Fruit fly (Drosophila melanogaster): ENCODE results near the gene trh.
A peak's percentile ranks its signal among the peaks of the same experiment; 100 is the strongest.

trh gene

DNA sequence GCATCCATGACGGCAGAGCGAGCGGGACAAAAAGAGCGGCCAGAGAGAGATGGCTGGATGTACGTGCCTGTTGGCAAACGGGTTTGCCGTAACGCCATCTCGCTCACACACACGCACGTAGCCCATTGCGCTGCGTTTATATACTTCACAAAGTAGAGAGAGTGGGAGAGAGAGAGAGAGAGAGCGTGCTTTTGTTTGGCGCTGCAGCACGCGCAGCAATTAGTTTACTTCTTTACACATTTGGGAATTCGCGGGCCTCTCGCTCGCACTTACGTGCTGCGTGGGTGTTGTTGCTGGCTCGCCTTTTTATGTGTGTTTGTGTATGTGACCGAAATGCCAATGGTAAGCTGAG lies 14.4 kb downstream of the trh start (continued):
- TF ChIP-seq schlank (tag; optimal IDR thresholded peaks at IDR 0.05) (no peak), her (GFP tag; optimal IDR thresholded peaks at IDR 0.05) (no peak), CG12744 (GFP tag; optimal IDR thresholded peaks at IDR 0.05) (no peak), D19A (tag; optimal IDR thresholded peaks at IDR 0.05) (no peak), btn (GFP tag; optimal IDR thresholded peaks at IDR 0.05) (no peak), nau (GFP tag; optimal IDR thresholded peaks at IDR 0.05) (no peak), CG31224 (GFP tag; IDR thresholded peaks at IDR 0.05) (no peak), cwo (GFP tag; optimal IDR thresholded peaks at IDR 0.05) (no peak), CG10431 (GFP tag; optimal IDR thresholded peaks at IDR 0.05) (no peak), CG17186 (GFP tag; optimal IDR thresholded peaks at IDR 0.05) (no peak), CG7745 (tag; optimal IDR thresholded peaks at IDR 0.05) (no peak), Drgx (GFP tag; IDR thresholded peaks at IDR 0.05) (no peak), CG11504 (tag; optimal IDR thresholded peaks at IDR 0.05) (no peak), Oaz (GFP tag; IDR thresholded peaks at IDR 0.05) (no peak), grn (GFP tag; optimal IDR thresholded peaks at IDR 0.05) (no peak), dm (GFP tag; optimal IDR thresholded peaks at IDR 0.05) (peak; percentile 8), CG10321 (GFP tag; IDR thresholded peaks at IDR 0.05) (peak; percentile 99), CG12236 (GFP tag; optimal IDR thresholded peaks at IDR 0.05) (no peak), ap (GFP tag; IDR thresholded peaks at IDR 0.05) (no peak), Sry-β (GFP tag; optimal IDR thresholded peaks at IDR 0.05) (no peak), Dll (GFP tag; IDR thresholded peaks at IDR 0.05; ENCODE audit: partially characterized antibody) (peak; percentile 46; the same call in 1 of the 4 replicates), Dek (tag; optimal IDR thresholded peaks at IDR 0.05) (no peak), gcm (GFP tag; optimal IDR thresholded peaks at IDR 0.05) (no peak), slp2 (GFP tag; optimal IDR thresholded peaks at IDR 0.05) (no peak), al (GFP tag; IDR thresholded peaks at IDR 0.05) (no peak), unpg (GFP tag; optimal IDR thresholded peaks at IDR 0.05) (no peak), CG12391 (tag; optimal IDR thresholded peaks at IDR 0.05) (no peak), CG6683 (GFP tag; optimal IDR thresholded peaks at IDR 0.05) (no peak), Dip3 (GFP tag; optimal IDR thresholded peaks at IDR 0.05) (no peak), Hr3 (GFP tag; optimal IDR thresholded peaks at IDR 0.05) (no peak), Fer3 (tag; optimal IDR thresholded peaks at IDR 0.05) (no peak), unc-4 (GFP tag; IDR thresholded peaks at IDR 0.05; ENCODE audit: partially characterized antibody) (peak; percentile 31; the same call in 1 of the 2 replicates), CG2120 (GFP tag; optimal IDR thresholded peaks at IDR 0.05) (no peak), fu2 (GFP tag; optimal IDR thresholded peaks at IDR 0.05) (no peak), CG12219 (GFP tag; optimal IDR thresholded peaks at IDR 0.05) (no peak), gcm2 (GFP tag; optimal IDR thresholded peaks at IDR 0.05) (no peak), Bdp1 (GFP tag; optimal IDR thresholded peaks at IDR 0.05) (no peak), CG11398 (GFP tag; optimal IDR thresholded peaks at IDR 0.05) (no peak), CkIIα-i1 (GFP tag; IDR thresholded peaks at IDR 0.05) (no peak), CG18599 (GFP tag; optimal IDR thresholded peaks at IDR 0.05) (no peak), Six4 (GFP tag; optimal IDR thresholded peaks at IDR 0.05) (no peak), fru (optimal IDR thresholded peaks at IDR 0.05) (no peak), fd3F (GFP tag; optimal IDR thresholded peaks at IDR 0.05) (no peak), NfI (GFP tag; optimal IDR thresholded peaks at IDR 0.05) (no peak), Nf-YC (tag; optimal IDR thresholded peaks at IDR 0.05) (peak; percentile 100), bcd (GFP tag; optimal IDR thresholded peaks at IDR 0.05) (no peak), exex (tag; optimal IDR thresholded peaks at IDR 0.05) (no peak), Hand (GFP tag; optimal IDR thresholded peaks at IDR 0.05) (no peak), Dbx (GFP tag; IDR thresholded peaks at IDR 0.05) (no peak), p53 (GFP tag; optimal IDR thresholded peaks at IDR 0.05) (peak; percentile 6), knrl (GFP tag; IDR thresholded peaks at IDR 0.05; ENCODE audit: partially characterized antibody) (peak; percentile 48; the same call in 1 of the 3 replicates), CG18619 (GFP tag; optimal IDR thresholded peaks at IDR 0.05) (no peak)
